Worm (Caenorhabditis elegans) whole organism, early embryonic: Measurements from ENCODE around the gene K02F6.3.

Experiments
- F13C5.2 ChIP-seq: sonication (generic microtip); optimal IDR thresholded peaks from 2 replicates; lab custom pipeline; 2017; ENCODE audit warnings: mild to moderate bottlenecking, missing genetic modification characterization, inconsistent platforms, missing compliant biosample characterization
- ama-1 ChIP-seq: fragments of 150-350 bp; optimal IDR thresholded peaks from 2 replicates; lab custom pipeline; 2014
- ceh-36 ChIP-seq: sonication (generic microtip); optimal IDR thresholded peaks from 2 replicates; lab custom pipeline; 2016; ENCODE audit warnings: missing genetic modification characterization, inconsistent platforms, missing compliant biosample characterization
- ets-7 ChIP-seq: sonication (generic microtip); optimal IDR thresholded peaks from 2 replicates; lab custom pipeline; 2016; ENCODE audit warnings: missing genotype, missing genetic modification characterization, missing compliant biosample characterization
- flt-1 ChIP-seq: fragments of 200-800 bp; sonication (Bioruptor generic); IDR thresholded peaks from 2 replicates; pipeline ENCODE4 v1.3.6; 2022; ENCODE audit warnings: missing genetic modification characterization, missing compliant biosample characterization
- hmbx-1 ChIP-seq: sonication (generic microtip); optimal IDR thresholded peaks from 2 replicates; lab custom pipeline; 2016; ENCODE audit warnings: mild to moderate bottlenecking, missing genetic modification characterization, missing compliant biosample characterization
- hnd-1 ChIP-seq: sonication (generic microtip); optimal IDR thresholded peaks from 2 replicates; lab custom pipeline; 2016; ENCODE audit warnings: missing genetic modification characterization, missing compliant biosample characterization
- pes-1 ChIP-seq: fragments of 200-800 bp; sonication (Bioruptor generic); IDR thresholded peaks from 2 replicates; pipeline ENCODE4 v1.3.6; 2022; ENCODE audit warnings: missing genetic modification reagents, missing genetic modification characterization, missing compliant biosample characterization
- tbx-37 ChIP-seq: fragments of 200-800 bp; sonication (Bioruptor generic); conservative IDR thresholded peaks from 2 replicates; pipeline ENCODE4 v1.3.6; 2022; ENCODE audit warnings: missing genetic modification reagents, missing genetic modification characterization, missing compliant biosample characterization

DNA sequence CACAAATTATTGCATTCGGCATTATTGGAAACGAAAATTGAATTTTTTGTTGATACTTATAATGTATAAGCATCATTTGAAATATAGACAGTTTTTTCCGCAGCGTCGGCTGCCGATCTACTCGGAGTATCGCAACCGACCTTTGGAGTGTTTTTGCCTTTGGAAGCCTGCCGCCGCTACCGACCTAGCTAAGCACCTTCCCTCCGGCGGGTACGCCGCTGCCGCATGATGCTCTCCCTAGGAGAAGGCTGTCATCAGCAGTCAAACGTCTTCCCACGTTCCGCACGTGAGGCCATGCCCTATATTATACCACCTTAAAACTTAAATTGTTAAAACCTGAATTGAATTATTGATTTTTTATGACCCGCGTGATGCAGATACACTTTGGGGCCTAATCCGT lies 27.5 kb upstream of the K02F6.3 start:
- TF ChIP-seq pes-1 (GFP tag; lab: Robert Waterston, UW) = no peak
- no peak for TF ChIP-seq hmbx-1 (tag; lab: Kevin White, UChicago)
- TF ChIP-seq flt-1 = no peak
- TF ChIP-seq F13C5.2 (tag; lab: Kevin White, UChicago) = no peak
- no peak for TF ChIP-seq ama-1 (lab: Kevin White, UChicago)
- no peak for TF ChIP-seq hnd-1
- no peak for TF ChIP-seq tbx-37 (GFP tag; lab: Robert Waterston, UW)
- TF ChIP-seq ceh-36 (tag; lab: Kevin White, UChicago) = no peak
- TF ChIP-seq ets-7 (tag; lab: Kevin White, UChicago) = no peak
